Worm (Caenorhabditis elegans) whole organism, mixed stage, embryonic: ENCODE measurements around the gene F56C3.8.

ENCODE experiments used
- bed-3 ChIP-seq: fragments of 200-800 bp; sonication (Bioruptor generic); optimal IDR thresholded peaks from 3 replicates; lab custom pipeline; 2018; ENCODE audit warnings: mild to moderate bottlenecking, missing genetic modification characterization, moderate library complexity, missing compliant biosample characterization
- ces-1 ChIP-seq: fragments of 150-350 bp; optimal IDR thresholded peaks from 2 replicates; lab custom pipeline; 2014; ENCODE audit warnings: missing biosample characterization, missing genetic modification reagents, missing genetic modification characterization
- elt-1 ChIP-seq: sonication (generic microtip); optimal IDR thresholded peaks from 2 replicates; lab custom pipeline; 2017; ENCODE audit warnings: missing genetic modification characterization, mild to moderate bottlenecking, missing compliant biosample characterization, antibody characterized with exemption, moderate library complexity, borderline replicate concordance; ENCODE audit not compliant: insufficient read depth
- elt-3 ChIP-seq: fragments of 150-350 bp; optimal IDR thresholded peaks from 2 replicates; lab custom pipeline; 2014; ENCODE audit warnings: missing biosample characterization, missing genetic modification characterization
- lin-13 ChIP-seq: fragments of 150-350 bp; optimal IDR thresholded peaks from 2 replicates; lab custom pipeline; 2014; ENCODE audit warnings: missing biosample characterization, missing genetic modification characterization
- nhr-12 ChIP-seq: fragments of 150-350 bp; optimal IDR thresholded peaks from 2 replicates; lab custom pipeline; 2014; ENCODE audit warnings: missing biosample characterization, missing genetic modification characterization
- nhr-2 ChIP-seq: fragments of 150-350 bp; optimal IDR thresholded peaks from 2 replicates; lab custom pipeline; 2014; ENCODE audit warnings: missing biosample characterization, missing genetic modification characterization
- nhr-28 ChIP-seq: fragments of 150-350 bp; optimal IDR thresholded peaks from 2 replicates; lab custom pipeline; 2014; ENCODE audit warnings: missing biosample characterization, missing genetic modification characterization
- pha-4 ChIP-seq: fragments of 150-350 bp; optimal IDR thresholded peaks from 2 replicates; lab custom pipeline; 2018; ENCODE audit warnings: missing biosample characterization, missing genetic modification reagents, missing genetic modification characterization
- snpc-4 ChIP-seq: fragments of 150-350 bp; optimal IDR thresholded peaks from 2 replicates; lab custom pipeline; 2014; ENCODE audit warnings: missing biosample characterization, missing genetic modification characterization

- TF ChIP-seq snpc-4 (no peak), lin-13 (no peak), nhr-12 (no peak), pha-4 (tag; lab: Kevin White, UChicago) (no peak), elt-3 (no peak), nhr-2 (tag; lab: Kevin White, UChicago) (no peak), bed-3 (GFP tag; lab: Kevin White, UChicago) (no peak), ces-1 (no peak), elt-1 (no peak), nhr-28 (tag; lab: Kevin White, UChicago) (no peak)
Observed at ce11 chrX:1395793-1396192, 11.4 kb upstream of the F56C3.8 start.
